Worm (Caenorhabditis elegans): ENCODE data around the gene M60.6.

ce11 chrX:8203684-8204083 lies 48.6 kb downstream of the M60.6 start, which contains the start of gene C17H11.6:
- no peak for TF ChIP-seq lin-39 (tag; optimal IDR thresholded peaks at IDR 0.05)
- no peak for TF ChIP-seq pqm-1 (tag; optimal IDR thresholded peaks at IDR 0.05)
- no peak for TF ChIP-seq nhr-43 (tag; optimal IDR thresholded peaks at IDR 0.05; ENCODE audit: poor library complexity, severe bottlenecking)
- TF ChIP-seq sea-2 (GFP tag; optimal IDR thresholded peaks at IDR 0.05), result no peak
- no peak for TF ChIP-seq nhr-25 (tag; optimal IDR thresholded peaks at IDR 0.05)
- no peak for TF ChIP-seq nhr-12 (tag; optimal IDR thresholded peaks at IDR 0.05)
- no peak for TF ChIP-seq unc-62 (GFP tag; optimal IDR thresholded peaks at IDR 0.05)

Data from whole organism, L3 larva.